Worm (Caenorhabditis elegans) whole organism, mixed stage, embryonic: ENCODE results near the gene Y81G3A.2.

ENCODE experiments used
- M03D4.4 ChIP-seq: sonication (generic microtip); optimal IDR thresholded peaks from 2 replicates; lab custom pipeline; 2017; ENCODE audit warnings: mild to moderate bottlenecking, missing genetic modification characterization, missing compliant biosample characterization
- bed-3 ChIP-seq: fragments of 200-800 bp; sonication (Bioruptor generic); optimal IDR thresholded peaks from 3 replicates; lab custom pipeline; 2018; ENCODE audit warnings: mild to moderate bottlenecking, missing genetic modification characterization, moderate library complexity, missing compliant biosample characterization
- blmp-1 ChIP-seq: fragments of 150-350 bp; optimal IDR thresholded peaks from 2 replicates; lab custom pipeline; 2014; ENCODE audit warnings: missing biosample characterization, missing genetic modification characterization
- ceh-43 ChIP-seq: fragments of 200-800 bp; sonication (Bioruptor generic); optimal IDR thresholded peaks from 2 replicates; lab custom pipeline; 2018; ENCODE audit warnings: mild to moderate bottlenecking, missing genetic modification characterization, moderate library complexity, missing compliant biosample characterization
- ceh-83 ChIP-seq: fragments of 200-800 bp; sonication (Bioruptor generic); optimal IDR thresholded peaks from 2 replicates; lab custom pipeline; 2018; ENCODE audit warnings: mild to moderate bottlenecking, missing genetic modification characterization, missing compliant biosample characterization
- ces-1 ChIP-seq: fragments of 150-350 bp; optimal IDR thresholded peaks from 2 replicates; lab custom pipeline; 2014; ENCODE audit warnings: missing biosample characterization, missing genetic modification reagents, missing genetic modification characterization
- cnd-1 ChIP-seq: fragments of 200-800 bp; sonication (Bioruptor generic); optimal IDR thresholded peaks from 2 replicates; lab custom pipeline; 2018; ENCODE audit warnings: mild to moderate bottlenecking, missing genetic modification characterization, missing compliant biosample characterization
- drap-1 ChIP-seq: fragments of 200-800 bp; sonication (Bioruptor generic); optimal IDR thresholded peaks from 3 replicates; lab custom pipeline; 2018; ENCODE audit warnings: mild to moderate bottlenecking, missing genetic modification characterization, missing compliant biosample characterization
- elt-1 ChIP-seq: sonication (generic microtip); optimal IDR thresholded peaks from 2 replicates; lab custom pipeline; 2017; ENCODE audit warnings: missing genetic modification characterization, mild to moderate bottlenecking, missing compliant biosample characterization, antibody characterized with exemption, moderate library complexity, borderline replicate concordance; ENCODE audit not compliant: insufficient read depth
- elt-3 ChIP-seq: fragments of 150-350 bp; optimal IDR thresholded peaks from 2 replicates; lab custom pipeline; 2014; ENCODE audit warnings: missing biosample characterization, missing genetic modification characterization
- flh-1 ChIP-seq: fragments of 200-800 bp; sonication (Bioruptor generic); optimal IDR thresholded peaks from 2 replicates; lab custom pipeline; 2018; ENCODE audit warnings: mild to moderate bottlenecking, missing genetic modification characterization, moderate library complexity, missing compliant biosample characterization
- ham-2 ChIP-seq: fragments of 200-800 bp; sonication (Bioruptor generic); optimal IDR thresholded peaks from 2 replicates; lab custom pipeline; 2018; ENCODE audit warnings: mild to moderate bottlenecking, missing genetic modification characterization, missing compliant biosample characterization
- hlh-1 ChIP-seq: fragments of 150-350 bp; optimal IDR thresholded peaks from 2 replicates; lab custom pipeline; 2014; ENCODE audit warnings: missing biosample characterization, missing genetic modification reagents, missing genetic modification characterization
- lin-13 ChIP-seq: fragments of 150-350 bp; optimal IDR thresholded peaks from 2 replicates; lab custom pipeline; 2014; ENCODE audit warnings: missing biosample characterization, missing genetic modification characterization
- lin-32 ChIP-seq: fragments of 200-800 bp; sonication (Bioruptor generic); optimal IDR thresholded peaks from 2 replicates; lab custom pipeline; 2018; ENCODE audit warnings: mild to moderate bottlenecking, missing genetic modification characterization, missing compliant biosample characterization
- lsy-2 ChIP-seq: fragments of 150-350 bp; optimal IDR thresholded peaks from 2 replicates; lab custom pipeline; 2014; ENCODE audit warnings: missing biosample characterization, missing genetic modification characterization
- mab-5 ChIP-seq: fragments of 150-350 bp; optimal IDR thresholded peaks from 2 replicates; lab custom pipeline; 2014; ENCODE audit warnings: missing biosample characterization, missing genetic modification characterization
- mep-1 ChIP-seq: fragments of 150-350 bp; optimal IDR thresholded peaks from 2 replicates; lab custom pipeline; 2017; ENCODE audit warnings: missing biosample characterization, missing genetic modification reagents, missing genetic modification characterization, inconsistent platforms
- nhr-12 ChIP-seq: fragments of 150-350 bp; optimal IDR thresholded peaks from 2 replicates; lab custom pipeline; 2014; ENCODE audit warnings: missing biosample characterization, missing genetic modification characterization
- nhr-2 ChIP-seq: fragments of 150-350 bp; optimal IDR thresholded peaks from 2 replicates; lab custom pipeline; 2014; ENCODE audit warnings: missing biosample characterization, missing genetic modification characterization
- nhr-28 ChIP-seq: fragments of 150-350 bp; optimal IDR thresholded peaks from 2 replicates; lab custom pipeline; 2014; ENCODE audit warnings: missing biosample characterization, missing genetic modification characterization
- nhr-76 ChIP-seq: sonication (generic microtip); optimal IDR thresholded peaks from 2 replicates; lab custom pipeline; 2017; ENCODE audit warnings: missing biosample characterization, missing genetic modification characterization
- pha-4 ChIP-seq: fragments of 150-350 bp; optimal IDR thresholded peaks from 2 replicates; lab custom pipeline; 2018; ENCODE audit warnings: missing biosample characterization, missing genetic modification reagents, missing genetic modification characterization
- sem-2 ChIP-seq: fragments of 200-800 bp; sonication (Bioruptor generic); optimal IDR thresholded peaks from 2 replicates; lab custom pipeline; 2018; ENCODE audit warnings: mild to moderate bottlenecking, missing genetic modification characterization, missing compliant biosample characterization
- snpc-4 ChIP-seq: fragments of 150-350 bp; optimal IDR thresholded peaks from 2 replicates; lab custom pipeline; 2014; ENCODE audit warnings: missing biosample characterization, missing genetic modification characterization
- sptf-1 ChIP-seq: sonication (generic microtip); optimal IDR thresholded peaks from 2 replicates; lab custom pipeline; 2017; ENCODE audit warnings: mild to moderate bottlenecking, missing genetic modification characterization, moderate library complexity, missing compliant biosample characterization
- unc-120 ChIP-seq: sonication (generic microtip); optimal IDR thresholded peaks from 2 replicates; lab custom pipeline; 2017; ENCODE audit warnings: missing genetic modification characterization, missing compliant biosample characterization; ENCODE audit not compliant: poor library complexity, severe bottlenecking
- unc-39 ChIP-seq: fragments of 150-350 bp; optimal IDR thresholded peaks from 2 replicates; lab custom pipeline; 2014; ENCODE audit warnings: missing biosample characterization, missing genetic modification characterization
- zip-8 ChIP-seq: fragments of 150-350 bp; optimal IDR thresholded peaks from 2 replicates; lab custom pipeline; 2014; ENCODE audit warnings: missing biosample characterization, missing genetic modification characterization
- ztf-11 ChIP-seq: fragments of 150-350 bp; optimal IDR thresholded peaks from 2 replicates; lab custom pipeline; 2014; ENCODE audit warnings: missing biosample characterization, missing genetic modification characterization

Gene Y81G3A.2

ce11 chrII:13053443-13053842, 27.3 kb upstream of the Y81G3A.2 start:
- TF ChIP-seq sptf-1 (tag; lab: Kevin White, UChicago): no peak
- no peak for TF ChIP-seq drap-1 (GFP tag; lab: Kevin White, UChicago)
- TF ChIP-seq unc-120 (tag; lab: Kevin White, UChicago): no peak
- no peak for TF ChIP-seq flh-1 (GFP tag; lab: Kevin White, UChicago)
- TF ChIP-seq M03D4.4 (tag; lab: Kevin White, UChicago): no peak
- peak; percentile 49 for TF ChIP-seq ham-2 (GFP tag; lab: Kevin White, UChicago)
- TF ChIP-seq elt-3 (tag; lab: Kevin White, UChicago): peak; percentile 16
- peak; percentile 96 for TF ChIP-seq blmp-1 (tag; lab: Kevin White, UChicago)

- no peak for TF ChIP-seq blmp-1 (tag; lab: Kevin White, UChicago)
- TF ChIP-seq unc-120 (tag; lab: Kevin White, UChicago): peak; percentile 58
Measured at ce11 chrII:13056580-13056979, 24.1 kb upstream of the Y81G3A.2 start, which contains the start of gene zyx-1. Gene zyx-1, plus strand, starts transcription at chrII:13056910.

ce11 chrII:13059196-13059595, 21.5 kb upstream of the Y81G3A.2 start:
- no peak for TF ChIP-seq bed-3 (GFP tag; lab: Kevin White, UChicago)
- no peak for TF ChIP-seq mab-5 (tag; lab: Kevin White, UChicago)
- TF ChIP-seq unc-120 (tag; lab: Kevin White, UChicago): no peak
- no peak for TF ChIP-seq unc-39
- TF ChIP-seq ces-1: no peak
- no peak for TF ChIP-seq lin-32 (GFP tag; lab: Kevin White, UChicago)
- TF ChIP-seq sem-2 (GFP tag; lab: Kevin White, UChicago): no peak
- TF ChIP-seq pha-4 (tag; lab: Kevin White, UChicago): no peak
- TF ChIP-seq snpc-4: no peak
- TF ChIP-seq nhr-76: no peak
- TF ChIP-seq sptf-1 (tag; lab: Kevin White, UChicago): no peak
- TF ChIP-seq mep-1 (tag; lab: Kevin White, UChicago): no peak
- no peak for TF ChIP-seq lsy-2
- no peak for TF ChIP-seq elt-1 (tag; lab: Kevin White, UChicago)

ce11 chrII:13065251-13065650, 15.5 kb upstream of the Y81G3A.2 start:
- no peak for TF ChIP-seq bed-3 (GFP tag; lab: Kevin White, UChicago)
- no peak for TF ChIP-seq mep-1 (tag; lab: Kevin White, UChicago)
- no peak for TF ChIP-seq cnd-1 (tag; lab: Kevin White, UChicago)
- TF ChIP-seq nhr-76: no peak
- TF ChIP-seq, all 35 proteins: peak for 0

ce11 chrII:13066777-13067290, 13.9 kb upstream of the Y81G3A.2 start:
- peak; percentile 68 for TF ChIP-seq hlh-1 (tag; lab: Kevin White, UChicago)
- TF ChIP-seq bed-3 (GFP tag; lab: Kevin White, UChicago): no peak

- TF ChIP-seq sem-2 (GFP tag; lab: Kevin White, UChicago): no peak
- no peak for TF ChIP-seq ceh-43
- TF ChIP-seq lin-13 (tag; lab: Kevin White, UChicago): no peak
- no peak for TF ChIP-seq ztf-11 (tag; lab: Kevin White, UChicago)
- TF ChIP-seq sptf-1 (tag; lab: Kevin White, UChicago): no peak
- no peak for TF ChIP-seq zip-8 (tag; lab: Kevin White, UChicago)
Measured at ce11 chrII:13073102-13073501, 7.6 kb upstream of the Y81G3A.2 start, which contains the start of gene F42G4.5. Gene F42G4.5, plus strand, starts transcription at chrII:13073480.

- TF ChIP-seq ham-2 (GFP tag; lab: Kevin White, UChicago) (no peak), bed-3 (GFP tag; lab: Kevin White, UChicago) (no peak), mab-5 (tag; lab: Kevin White, UChicago) (no peak), blmp-1 (tag; lab: Kevin White, UChicago) (no peak), zip-8 (tag; lab: Kevin White, UChicago) (no peak), nhr-28 (tag; lab: Kevin White, UChicago) (no peak), nhr-12 (no peak), flh-1 (GFP tag; lab: Kevin White, UChicago) (no peak), sptf-1 (tag; lab: Kevin White, UChicago) (no peak), unc-39 (no peak), nhr-2 (no peak), sem-2 (GFP tag; lab: Kevin White, UChicago) (no peak), M03D4.4 (tag; lab: Kevin White, UChicago) (no peak), ceh-83 (GFP tag; lab: Kevin White, UChicago) (no peak), snpc-4 (no peak)
Measured at ce11 chrII:13073742-13074141, 7.0 kb upstream of the Y81G3A.2 start.
